Worm (Caenorhabditis elegans) whole organism, mixed stage, embryonic: ENCODE results near the gene B0280.17.

Experiments used
- M03D4.4 ChIP-seq: sonication (generic microtip); optimal IDR thresholded peaks from 2 replicates; lab custom pipeline; 2017; ENCODE audit warnings: mild to moderate bottlenecking, missing genetic modification characterization, missing compliant biosample characterization
- bed-3 ChIP-seq: fragments of 200-800 bp; sonication (Bioruptor generic); optimal IDR thresholded peaks from 3 replicates; lab custom pipeline; 2018; ENCODE audit warnings: mild to moderate bottlenecking, missing genetic modification characterization, moderate library complexity, missing compliant biosample characterization
- ceh-39 ChIP-seq: fragments of 150-350 bp; optimal IDR thresholded peaks from 2 replicates; lab custom pipeline; 2014; ENCODE audit warnings: missing biosample characterization, missing genetic modification characterization
- ceh-43 ChIP-seq: fragments of 200-800 bp; sonication (Bioruptor generic); optimal IDR thresholded peaks from 2 replicates; lab custom pipeline; 2018; ENCODE audit warnings: mild to moderate bottlenecking, missing genetic modification characterization, moderate library complexity, missing compliant biosample characterization
- ceh-83 ChIP-seq: fragments of 200-800 bp; sonication (Bioruptor generic); optimal IDR thresholded peaks from 2 replicates; lab custom pipeline; 2018; ENCODE audit warnings: mild to moderate bottlenecking, missing genetic modification characterization, missing compliant biosample characterization
- ces-1 ChIP-seq: fragments of 150-350 bp; optimal IDR thresholded peaks from 2 replicates; lab custom pipeline; 2014; ENCODE audit warnings: missing biosample characterization, missing genetic modification reagents, missing genetic modification characterization
- cnd-1 ChIP-seq: fragments of 200-800 bp; sonication (Bioruptor generic); optimal IDR thresholded peaks from 2 replicates; lab custom pipeline; 2018; ENCODE audit warnings: mild to moderate bottlenecking, missing genetic modification characterization, missing compliant biosample characterization
- drap-1 ChIP-seq: fragments of 200-800 bp; sonication (Bioruptor generic); optimal IDR thresholded peaks from 3 replicates; lab custom pipeline; 2018; ENCODE audit warnings: mild to moderate bottlenecking, missing genetic modification characterization, missing compliant biosample characterization
- elt-1 ChIP-seq: sonication (generic microtip); optimal IDR thresholded peaks from 2 replicates; lab custom pipeline; 2017; ENCODE audit warnings: missing genetic modification characterization, mild to moderate bottlenecking, missing compliant biosample characterization, antibody characterized with exemption, moderate library complexity, borderline replicate concordance; ENCODE audit not compliant: insufficient read depth
- elt-3 ChIP-seq: fragments of 150-350 bp; optimal IDR thresholded peaks from 2 replicates; lab custom pipeline; 2014; ENCODE audit warnings: missing biosample characterization, missing genetic modification characterization
- flh-1 ChIP-seq: fragments of 200-800 bp; sonication (Bioruptor generic); optimal IDR thresholded peaks from 2 replicates; lab custom pipeline; 2018; ENCODE audit warnings: mild to moderate bottlenecking, missing genetic modification characterization, moderate library complexity, missing compliant biosample characterization
- ham-2 ChIP-seq: fragments of 200-800 bp; sonication (Bioruptor generic); optimal IDR thresholded peaks from 2 replicates; lab custom pipeline; 2018; ENCODE audit warnings: mild to moderate bottlenecking, missing genetic modification characterization, missing compliant biosample characterization
- hlh-1 ChIP-seq: fragments of 150-350 bp; optimal IDR thresholded peaks from 2 replicates; lab custom pipeline; 2014; ENCODE audit warnings: missing biosample characterization, missing genetic modification reagents, missing genetic modification characterization
- lin-13 ChIP-seq: fragments of 150-350 bp; optimal IDR thresholded peaks from 2 replicates; lab custom pipeline; 2014; ENCODE audit warnings: missing biosample characterization, missing genetic modification characterization
- lin-32 ChIP-seq: fragments of 200-800 bp; sonication (Bioruptor generic); optimal IDR thresholded peaks from 2 replicates; lab custom pipeline; 2018; ENCODE audit warnings: mild to moderate bottlenecking, missing genetic modification characterization, missing compliant biosample characterization
- lsy-2 ChIP-seq: fragments of 150-350 bp; optimal IDR thresholded peaks from 2 replicates; lab custom pipeline; 2014; ENCODE audit warnings: missing biosample characterization, missing genetic modification characterization
- mab-5 ChIP-seq: fragments of 150-350 bp; optimal IDR thresholded peaks from 2 replicates; lab custom pipeline; 2014; ENCODE audit warnings: missing biosample characterization, missing genetic modification characterization
- mep-1 ChIP-seq: fragments of 150-350 bp; optimal IDR thresholded peaks from 2 replicates; lab custom pipeline; 2017; ENCODE audit warnings: missing biosample characterization, missing genetic modification reagents, missing genetic modification characterization, inconsistent platforms
- mls-2 ChIP-seq: sonication (generic microtip); optimal IDR thresholded peaks from 2 replicates; lab custom pipeline; 2016; ENCODE audit warnings: mild to moderate bottlenecking, missing genetic modification characterization, moderate library complexity, missing compliant biosample characterization
- nhr-12 ChIP-seq: fragments of 150-350 bp; optimal IDR thresholded peaks from 2 replicates; lab custom pipeline; 2014; ENCODE audit warnings: missing biosample characterization, missing genetic modification characterization
- nhr-2 ChIP-seq: fragments of 150-350 bp; optimal IDR thresholded peaks from 2 replicates; lab custom pipeline; 2014; ENCODE audit warnings: missing biosample characterization, missing genetic modification characterization
- nhr-237 ChIP-seq: fragments of 150-350 bp; optimal IDR thresholded peaks from 2 replicates; lab custom pipeline; 2014; ENCODE audit warnings: missing biosample characterization, missing genetic modification characterization
- nhr-28 ChIP-seq: fragments of 150-350 bp; optimal IDR thresholded peaks from 2 replicates; lab custom pipeline; 2014; ENCODE audit warnings: missing biosample characterization, missing genetic modification characterization
- nhr-76 ChIP-seq: sonication (generic microtip); optimal IDR thresholded peaks from 2 replicates; lab custom pipeline; 2017; ENCODE audit warnings: missing biosample characterization, missing genetic modification characterization
- sem-2 ChIP-seq: fragments of 200-800 bp; sonication (Bioruptor generic); optimal IDR thresholded peaks from 2 replicates; lab custom pipeline; 2018; ENCODE audit warnings: mild to moderate bottlenecking, missing genetic modification characterization, missing compliant biosample characterization
- snpc-4 ChIP-seq: fragments of 150-350 bp; optimal IDR thresholded peaks from 2 replicates; lab custom pipeline; 2014; ENCODE audit warnings: missing biosample characterization, missing genetic modification characterization
- sptf-1 ChIP-seq: sonication (generic microtip); optimal IDR thresholded peaks from 2 replicates; lab custom pipeline; 2017; ENCODE audit warnings: mild to moderate bottlenecking, missing genetic modification characterization, moderate library complexity, missing compliant biosample characterization
- tbx-8 ChIP-seq: fragments of 200-800 bp; sonication (Bioruptor generic); optimal IDR thresholded peaks from 2 replicates; lab custom pipeline; 2018; ENCODE audit warnings: mild to moderate bottlenecking, missing genetic modification characterization, moderate library complexity, missing compliant biosample characterization
- unc-120 ChIP-seq: sonication (generic microtip); optimal IDR thresholded peaks from 2 replicates; lab custom pipeline; 2017; ENCODE audit warnings: missing genetic modification characterization, missing compliant biosample characterization; ENCODE audit not compliant: poor library complexity, severe bottlenecking
- unc-39 ChIP-seq: fragments of 150-350 bp; optimal IDR thresholded peaks from 2 replicates; lab custom pipeline; 2014; ENCODE audit warnings: missing biosample characterization, missing genetic modification characterization
- unc-62 ChIP-seq: fragments of 150-350 bp; optimal IDR thresholded peaks from 2 replicates; lab custom pipeline; 2014; ENCODE audit warnings: missing biosample characterization, missing genetic modification reagents, missing genetic modification characterization
- zip-8 ChIP-seq: fragments of 150-350 bp; optimal IDR thresholded peaks from 2 replicates; lab custom pipeline; 2014; ENCODE audit warnings: missing biosample characterization, missing genetic modification characterization
- ztf-11 ChIP-seq: fragments of 150-350 bp; optimal IDR thresholded peaks from 2 replicates; lab custom pipeline; 2014; ENCODE audit warnings: missing biosample characterization, missing genetic modification characterization

B0280.17 gene

ce11 chrIII:7107965-7108364 is 27.9 kb downstream of the B0280.17 start, which contains the start of gene odd-1:
Gene odd-1 (plus strand): TSS chrIII:7108313.
- TF ChIP-seq hlh-1 (no peak), bed-3 (GFP tag; lab: Kevin White, UChicago) (no peak), sptf-1 (tag; lab: Kevin White, UChicago) (no peak), zip-8 (no peak), unc-62 (GFP tag; lab: Kevin White, UChicago) (no peak), M03D4.4 (tag; lab: Kevin White, UChicago) (no peak), snpc-4 (tag; lab: Kevin White, UChicago) (no peak), mab-5 (tag; lab: Kevin White, UChicago) (no peak), nhr-2 (tag; lab: Kevin White, UChicago) (no peak), tbx-8 (GFP tag; lab: Kevin White, UChicago) (no peak), elt-1 (no peak), drap-1 (GFP tag; lab: Kevin White, UChicago) (no peak), sem-2 (GFP tag; lab: Kevin White, UChicago) (no peak), lsy-2 (no peak), unc-39 (tag; lab: Kevin White, UChicago) (no peak), flh-1 (no peak), ceh-83 (GFP tag; lab: Kevin White, UChicago) (no peak), unc-120 (no peak), ceh-39 (tag; lab: Kevin White, UChicago) (no peak)

ce11 chrIII:7106854-7107253 is 29.1 kb downstream of the B0280.17 start:
- TF ChIP-seq mls-2 (tag; lab: Kevin White, UChicago) (no peak), elt-1 (no peak), cnd-1 (no peak), nhr-12 (tag; lab: Kevin White, UChicago) (no peak), elt-3 (no peak), nhr-28 (tag; lab: Kevin White, UChicago) (no peak), ceh-83 (GFP tag; lab: Kevin White, UChicago) (no peak), mab-5 (tag; lab: Kevin White, UChicago) (no peak), nhr-2 (tag; lab: Kevin White, UChicago) (no peak), flh-1 (no peak), nhr-237 (tag; lab: Kevin White, UChicago) (no peak), ces-1 (no peak), unc-39 (tag; lab: Kevin White, UChicago) (no peak), ztf-11 (tag; lab: Kevin White, UChicago) (no peak), tbx-8 (GFP tag; lab: Kevin White, UChicago) (no peak), unc-62 (GFP tag; lab: Kevin White, UChicago) (no peak)

- TF ChIP-seq lin-13 (tag; lab: Kevin White, UChicago) (no peak), ham-2 (GFP tag; lab: Kevin White, UChicago) (no peak), zip-8 (no peak), nhr-2 (tag; lab: Kevin White, UChicago) (no peak), snpc-4 (tag; lab: Kevin White, UChicago) (no peak), drap-1 (GFP tag; lab: Kevin White, UChicago) (no peak), hlh-1 (no peak), flh-1 (no peak), M03D4.4 (tag; lab: Kevin White, UChicago) (no peak)
- TF ChIP-seq, all 35 proteins: peak for 0
Observed at ce11 chrIII:7103940-7104440, 31.9 kb downstream of the B0280.17 start, which contains the start of gene cpg-2. Gene cpg-2 (minus strand): TSS chrIII:7103990.

- TF ChIP-seq cnd-1 (no peak), unc-39 (tag; lab: Kevin White, UChicago) (no peak), nhr-2 (tag; lab: Kevin White, UChicago) (no peak), sptf-1 (tag; lab: Kevin White, UChicago) (no peak), lsy-2 (no peak), elt-3 (no peak), nhr-76 (no peak), mls-2 (tag; lab: Kevin White, UChicago) (no peak), lin-32 (no peak), flh-1 (no peak), ceh-43 (GFP tag; lab: Kevin White, UChicago) (no peak), mep-1 (tag; lab: Kevin White, UChicago) (no peak), mab-5 (tag; lab: Kevin White, UChicago) (no peak), snpc-4 (tag; lab: Kevin White, UChicago) (no peak), M03D4.4 (tag; lab: Kevin White, UChicago) (no peak), ces-1 (no peak), zip-8 (no peak), elt-1 (no peak)
- TF ChIP-seq, all 35 proteins: peak for 0
Observed at ce11 chrIII:7101814-7102477, 34.0 kb downstream of the B0280.17 start.
